Worm (Caenorhabditis elegans) whole organism, young adult: ENCODE data around the gene F14F7.5.
A peak's percentile ranks its signal among the peaks of the same experiment; 100 is the strongest.

Experiments
- B0336.3 ChIP-seq: fragments of 200-800 bp; sonication (Bioruptor generic); IDR thresholded peaks from 2 replicates; pipeline ENCODE4 v1.3.6; 2022; ENCODE audit warnings: missing genetic modification characterization, missing compliant biosample characterization
- C06A6.2 ChIP-seq: fragments of 200-800 bp; sonication (Bioruptor generic); conservative IDR thresholded peaks from 2 replicates; pipeline ENCODE4 v1.3.6; 2022; ENCODE audit warnings: missing genetic modification characterization, missing compliant biosample characterization
- F23B12.7 ChIP-seq: sonication (generic microtip); optimal IDR thresholded peaks from 2 replicates; lab custom pipeline; 2017; ENCODE audit warnings: missing genetic modification characterization, mild to moderate bottlenecking, missing compliant biosample characterization, antibody characterized with exemption, moderate library complexity; ENCODE audit not compliant: insufficient read depth
- F33H1.4 ChIP-seq: fragments of 200-800 bp; sonication (Bioruptor generic); IDR thresholded peaks from 2 replicates; pipeline ENCODE4 v1.3.6; 2022; ENCODE audit warnings: missing genetic modification reagents, missing genetic modification characterization, missing compliant biosample characterization
- F39B2.1 ChIP-seq: fragments of 200-800 bp; sonication (Bioruptor generic); IDR thresholded peaks from 2 replicates; pipeline ENCODE4 v1.3.6; 2022; ENCODE audit warnings: missing genetic modification reagents, missing genetic modification characterization, missing compliant biosample characterization
- F49E8.2 ChIP-seq: sonication (generic microtip); optimal IDR thresholded peaks from 3 replicates; lab custom pipeline; 2017; ENCODE audit warnings: missing genetic modification characterization, mild to moderate bottlenecking, missing compliant biosample characterization, antibody characterized with exemption, moderate library complexity; ENCODE audit not compliant: insufficient read depth
- F57C9.4 ChIP-seq: sonication (generic microtip); optimal IDR thresholded peaks from 2 replicates; lab custom pipeline; 2017; ENCODE audit warnings: mild to moderate bottlenecking, missing genetic modification characterization, missing compliant biosample characterization
- K12H6.12 ChIP-seq: fragments of 200-800 bp; sonication (Bioruptor generic); optimal IDR thresholded peaks from 2 replicates; lab custom pipeline; 2018; ENCODE audit warnings: mild to moderate bottlenecking, missing genetic modification characterization, missing compliant biosample characterization
- Y53F4B.3 ChIP-seq: fragments of 200-800 bp; sonication (Bioruptor generic); IDR thresholded peaks from 2 replicates; pipeline ENCODE4 v1.3.6; 2022; ENCODE audit warnings: missing genetic modification reagents, missing genetic modification characterization, missing compliant biosample characterization
- attf-5 ChIP-seq: fragments of 200-800 bp; sonication (Bioruptor generic); optimal IDR thresholded peaks from 2 replicates; lab custom pipeline; 2018; ENCODE audit warnings: mild to moderate bottlenecking, missing genetic modification characterization, missing compliant biosample characterization
- attf-6 ChIP-seq: fragments of 200-800 bp; sonication (Bioruptor generic); IDR thresholded peaks from 2 replicates; pipeline ENCODE4 v1.3.6; 2022; ENCODE audit warnings: missing genetic modification reagents, missing genetic modification characterization, missing compliant biosample characterization
- ceh-27 ChIP-seq: fragments of 200-800 bp; sonication (Bioruptor generic); optimal IDR thresholded peaks from 2 replicates; lab custom pipeline; 2018; ENCODE audit warnings: mild to moderate bottlenecking, missing genetic modification characterization, moderate library complexity, missing compliant biosample characterization
- ceh-40 ChIP-seq: fragments of 200-800 bp; sonication (Bioruptor generic); IDR thresholded peaks from 2 replicates; pipeline ENCODE4 v1.3.6; 2022; ENCODE audit warnings: missing genetic modification characterization, missing compliant biosample characterization
- chd-7 ChIP-seq: sonication (generic microtip); optimal IDR thresholded peaks from 2 replicates; lab custom pipeline; 2016; ENCODE audit warnings: mild to moderate bottlenecking, missing genetic modification characterization, moderate library complexity, missing compliant biosample characterization
- dox-1 ChIP-seq: fragments of 200-800 bp; sonication (Bioruptor generic); IDR thresholded peaks from 2 replicates; pipeline ENCODE4 v1.3.6; 2022; ENCODE audit warnings: missing genetic modification reagents, missing genetic modification characterization, missing compliant biosample characterization
- egrh-3 ChIP-seq: fragments of 200-800 bp; sonication (Bioruptor generic); IDR thresholded peaks from 2 replicates; pipeline ENCODE4 v1.3.6; 2022; ENCODE audit warnings: missing genetic modification reagents, missing genetic modification characterization, missing compliant biosample characterization
- ekl-4 ChIP-seq: fragments of 200-800 bp; sonication (Bioruptor generic); IDR thresholded peaks from 2 replicates; pipeline ENCODE4 v1.3.6; 2022; ENCODE audit warnings: missing genetic modification reagents, missing genetic modification characterization, missing compliant biosample characterization
- hlh-12 ChIP-seq: sonication (generic microtip); optimal IDR thresholded peaks from 2 replicates; lab custom pipeline; 2016; ENCODE audit warnings: missing genetic modification characterization, missing compliant biosample characterization
- hlh-26 ChIP-seq: fragments of 200-800 bp; sonication (Bioruptor generic); conservative IDR thresholded peaks from 2 replicates; pipeline ENCODE4 v1.3.6; 2022; ENCODE audit warnings: missing genetic modification reagents, missing genetic modification characterization, missing compliant biosample characterization
- hmg-1.2 ChIP-seq: fragments of 200-800 bp; sonication (Bioruptor generic); IDR thresholded peaks from 2 replicates; pipeline ENCODE4 v1.3.6; 2022; ENCODE audit warnings: missing genetic modification reagents, missing genetic modification characterization, missing compliant biosample characterization
- hmg-20 ChIP-seq: fragments of 200-800 bp; sonication (Bioruptor generic); IDR thresholded peaks from 2 replicates; pipeline ENCODE4 v1.3.6; 2022; ENCODE audit warnings: missing genetic modification reagents, missing genetic modification characterization, missing compliant biosample characterization
- hsf-1 ChIP-seq: fragments of 200-800 bp; sonication (Bioruptor generic); IDR thresholded peaks from 2 replicates; pipeline ENCODE4 v1.3.6; 2022; ENCODE audit warnings: missing genetic modification reagents, missing genetic modification characterization, missing compliant biosample characterization
- lin-54 ChIP-seq: fragments of 200-800 bp; sonication (Bioruptor generic); optimal IDR thresholded peaks from 2 replicates; lab custom pipeline; 2018; ENCODE audit warnings: mild to moderate bottlenecking, missing genetic modification characterization, missing compliant biosample characterization
- madf-10 ChIP-seq: sonication (generic microtip); optimal IDR thresholded peaks from 2 replicates; lab custom pipeline; 2016; ENCODE audit warnings: mild to moderate bottlenecking, missing genetic modification characterization, missing compliant biosample characterization
- madf-3 ChIP-seq: fragments of 200-800 bp; sonication (Bioruptor generic); IDR thresholded peaks from 2 replicates; pipeline ENCODE4 v1.3.6; 2022; ENCODE audit warnings: missing genetic modification reagents, missing genetic modification characterization, missing compliant biosample characterization
- madf-6 ChIP-seq: fragments of 200-800 bp; sonication (Bioruptor generic); IDR thresholded peaks from 2 replicates; pipeline ENCODE4 v1.3.6; 2022; ENCODE audit warnings: missing genetic modification reagents, missing genetic modification characterization, missing compliant biosample characterization
- mcd-1 ChIP-seq: fragments of 200-800 bp; sonication (Bioruptor generic); IDR thresholded peaks from 2 replicates; pipeline ENCODE4 v1.3.6; 2022; ENCODE audit warnings: missing genetic modification reagents, missing genetic modification characterization, missing compliant biosample characterization
- mel-28 ChIP-seq: sonication (generic microtip); optimal IDR thresholded peaks from 2 replicates; lab custom pipeline; 2016; ENCODE audit warnings: borderline replicate concordance, mild to moderate bottlenecking, missing genetic modification characterization, missing compliant biosample characterization
- mxl-1 ChIP-seq: sonication (generic microtip); optimal IDR thresholded peaks from 2 replicates; lab custom pipeline; 2016; ENCODE audit warnings: missing genetic modification characterization, missing compliant biosample characterization
- nfya-2 ChIP-seq: fragments of 200-800 bp; sonication (Bioruptor generic); IDR thresholded peaks from 2 replicates; pipeline ENCODE4 v1.3.6; 2022; ENCODE audit warnings: missing genetic modification reagents, missing genetic modification characterization, missing compliant biosample characterization
- nfyb-1 ChIP-seq: fragments of 200-800 bp; sonication (Bioruptor generic); IDR thresholded peaks from 2 replicates; pipeline ENCODE4 v1.3.6; 2022; ENCODE audit warnings: missing genetic modification reagents, missing genetic modification characterization, missing compliant biosample characterization
- nhr-27 ChIP-seq: fragments of 200-800 bp; sonication (Bioruptor generic); optimal IDR thresholded peaks from 2 replicates; lab custom pipeline; 2018; ENCODE audit warnings: mild to moderate bottlenecking, missing genetic modification characterization, moderate library complexity, missing compliant biosample characterization
- rcor-1 ChIP-seq: fragments of 200-800 bp; sonication (Bioruptor generic); IDR thresholded peaks from 2 replicates; pipeline ENCODE4 v1.3.6; 2022; ENCODE audit warnings: missing genetic modification reagents, missing genetic modification characterization, missing compliant biosample characterization
- repo-1 ChIP-seq: sonication (generic microtip); optimal IDR thresholded peaks from 2 replicates; lab custom pipeline; 2017; ENCODE audit warnings: mild to moderate bottlenecking, missing genetic modification characterization, missing compliant biosample characterization
- sdz-38 ChIP-seq: sonication (generic microtip); optimal IDR thresholded peaks from 2 replicates; lab custom pipeline; 2016; ENCODE audit warnings: missing genotype, missing genetic modification characterization, missing compliant biosample characterization
- snpc-1.1 ChIP-seq: sonication (generic microtip); optimal IDR thresholded peaks from 2 replicates; lab custom pipeline; 2017; ENCODE audit warnings: missing genetic modification characterization, mild to moderate bottlenecking, missing compliant biosample characterization, antibody characterized with exemption, moderate library complexity, missing genotype, missing genetic modification reagents; ENCODE audit not compliant: insufficient read depth
- snpc-1.3 ChIP-seq: sonication (generic microtip); optimal IDR thresholded peaks from 2 replicates; lab custom pipeline; 2017; ENCODE audit warnings: missing genetic modification characterization, mild to moderate bottlenecking, missing compliant biosample characterization, antibody characterized with exemption, moderate library complexity, missing genotype, missing genetic modification reagents; ENCODE audit not compliant: insufficient read depth
- somi-1 ChIP-seq: fragments of 200-800 bp; sonication (Bioruptor generic); optimal IDR thresholded peaks from 2 replicates; lab custom pipeline; 2018; ENCODE audit warnings: mild to moderate bottlenecking, missing genetic modification characterization, missing compliant biosample characterization
- tbp1 ChIP-seq: fragments of 200-800 bp; sonication (Bioruptor generic); optimal IDR thresholded peaks from 2 replicates; lab custom pipeline; 2018; ENCODE audit warnings: mild to moderate bottlenecking, missing genetic modification characterization, missing compliant biosample characterization
- unc-130 ChIP-seq: sonication (generic microtip); optimal IDR thresholded peaks from 2 replicates; lab custom pipeline; 2016; ENCODE audit warnings: missing genetic modification reagents, missing genetic modification characterization, missing compliant biosample characterization
- xnd-1 ChIP-seq: sonication (generic microtip); optimal IDR thresholded peaks from 2 replicates; lab custom pipeline; 2016; ENCODE audit warnings: missing genotype, missing genetic modification reagents, missing genetic modification characterization, missing compliant biosample characterization
- zim-3 ChIP-seq: sonication (generic microtip); optimal IDR thresholded peaks from 2 replicates; lab custom pipeline; 2017; ENCODE audit warnings: mild to moderate bottlenecking, missing genetic modification characterization, moderate library complexity, missing compliant biosample characterization
- ztf-18 ChIP-seq: sonication (generic microtip); optimal IDR thresholded peaks from 2 replicates; lab custom pipeline; 2016; ENCODE audit warnings: missing genotype, mild to moderate bottlenecking, missing genetic modification characterization, missing compliant biosample characterization
- ztf-28 ChIP-seq: fragments of 200-800 bp; sonication (Bioruptor generic); IDR thresholded peaks from 2 replicates; pipeline ENCODE4 v1.3.6; 2022; ENCODE audit warnings: missing genetic modification reagents, missing genetic modification characterization, missing compliant biosample characterization
- ztf-3 ChIP-seq: fragments of 200-800 bp; sonication (Bioruptor generic); optimal IDR thresholded peaks from 2 replicates; lab custom pipeline; 2018; ENCODE audit warnings: mild to moderate bottlenecking, missing genetic modification characterization, missing compliant biosample characterization

Gene F14F7.5

DNA sequence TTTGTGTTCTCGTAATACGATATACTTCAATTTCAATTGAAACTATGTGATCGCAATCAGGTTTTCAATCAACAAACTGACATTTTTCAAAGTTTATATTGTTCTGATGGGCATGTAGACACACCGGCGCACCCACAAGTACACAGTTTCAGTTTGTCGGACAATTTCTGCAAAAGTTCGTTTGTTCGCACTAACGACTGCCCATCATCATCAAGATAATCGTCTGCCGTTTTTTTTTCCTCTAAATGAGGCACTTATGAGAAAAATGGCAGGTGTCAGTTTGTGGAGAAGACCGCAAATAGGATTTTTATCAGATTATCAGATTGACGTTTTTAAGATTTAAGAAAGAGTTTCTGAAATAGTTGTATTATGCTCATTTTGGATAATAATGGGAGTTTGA is 35.0 kb downstream of the F14F7.5 start (continued):
- TF ChIP-seq lin-54 (GFP tag; lab: Kevin White, UChicago) (peak; percentile 31), dox-1 (GFP tag; lab: Robert Waterston, UW) (peak; percentile 48; the same call in 1 of the 2 replicates), nfyb-1 (GFP tag; lab: Robert Waterston, UW) (no peak), hlh-12 (no peak), nfya-2 (GFP tag; lab: Robert Waterston, UW) (no peak), unc-130 (GFP tag; lab: Kevin White, UChicago) (no peak), chd-7 (tag; lab: Kevin White, UChicago) (peak; percentile 9), B0336.3 (GFP tag; lab: Robert Waterston, UW) (0 out of 2 replicates have a peak, but pooled peaks have one; percentile 31), rcor-1 (no peak), hmg-20 (GFP tag; lab: Robert Waterston, UW) (no peak), snpc-1.1 (no peak)

DNA sequence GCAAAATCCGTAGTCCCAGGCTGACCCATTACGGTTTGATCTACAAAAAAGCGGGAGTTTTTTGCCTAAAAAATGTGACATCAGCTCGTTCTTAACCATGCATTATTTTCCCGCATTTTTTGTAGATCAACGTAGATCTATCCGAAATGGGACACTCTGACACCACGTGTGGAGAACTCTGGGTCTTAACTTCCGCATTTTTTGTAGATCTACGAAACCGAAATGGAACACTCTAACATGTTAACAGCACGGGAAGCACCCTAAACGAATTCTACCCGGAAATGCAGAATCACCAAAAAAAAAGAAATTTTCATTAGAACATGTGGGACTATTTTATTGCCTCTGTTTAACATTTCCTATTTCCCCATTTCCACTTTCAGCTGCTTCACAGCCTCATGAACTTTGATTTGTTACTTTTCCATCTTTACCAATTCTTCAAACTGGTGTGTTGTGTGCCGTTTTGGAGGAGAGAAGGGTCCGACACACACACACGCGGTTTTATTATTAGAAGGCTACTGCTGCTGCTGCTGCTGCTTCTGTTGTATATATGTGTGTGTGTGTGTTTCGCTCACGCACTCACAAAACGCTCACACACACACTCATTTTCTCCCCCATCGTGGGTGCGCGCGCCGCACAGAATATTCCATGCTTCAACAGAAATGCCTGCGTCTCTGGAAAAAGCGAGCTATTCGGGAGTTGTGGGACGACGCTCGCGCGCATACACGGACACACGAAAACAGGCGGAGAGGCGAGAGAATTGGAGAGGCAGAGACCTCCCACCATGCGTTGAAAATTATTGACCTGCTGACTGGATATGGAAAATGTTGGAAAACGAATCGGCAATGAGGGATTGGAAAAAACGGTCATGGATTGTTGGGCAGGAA is 36.3 kb downstream of the F14F7.5 start:
- no peak for TF ChIP-seq madf-6 (GFP tag; lab: Robert Waterston, UW)
- TF ChIP-seq F49E8.2, result no peak
- peak; percentile 72 for TF ChIP-seq hmg-1.2 (GFP tag; lab: Robert Waterston, UW)
- TF ChIP-seq ceh-27 (GFP tag; lab: Kevin White, UChicago), result peak; percentile 79
- TF ChIP-seq ztf-3 (GFP tag; lab: Kevin White, UChicago), result no peak
- peak; percentile 24 for TF ChIP-seq ztf-18 (tag; lab: Kevin White, UChicago)
- TF ChIP-seq repo-1 (tag; lab: Kevin White, UChicago), result no peak
- TF ChIP-seq F39B2.1 (GFP tag; lab: Robert Waterston, UW), result no peak
- TF ChIP-seq attf-6 (GFP tag; lab: Robert Waterston, UW), result no peak
- no peak for TF ChIP-seq mxl-1 (tag; lab: Kevin White, UChicago)
- TF ChIP-seq mel-28 (tag; lab: Kevin White, UChicago), result no peak
- peak; percentile 36 for TF ChIP-seq F23B12.7 (tag; lab: Kevin White, UChicago)
- TF ChIP-seq sdz-38 (tag; lab: Kevin White, UChicago), result no peak
- TF ChIP-seq hlh-26 (GFP tag; lab: Robert Waterston, UW), result no peak
- peak; percentile 81 for TF ChIP-seq madf-10
- no peak for TF ChIP-seq F57C9.4 (tag; lab: Kevin White, UChicago)
- peak; percentile 95 for TF ChIP-seq K12H6.12 (tag; lab: Kevin White, UChicago)
- TF ChIP-seq snpc-1.3 (tag; lab: Kevin White, UChicago), result peak; percentile 3
- no peak for TF ChIP-seq somi-1 (GFP tag; lab: Kevin White, UChicago)
- no peak for TF ChIP-seq F33H1.4 (GFP tag; lab: Robert Waterston, UW)
- TF ChIP-seq ekl-4 (GFP tag; lab: Robert Waterston, UW), result peak; percentile 53
- TF ChIP-seq hsf-1 (GFP tag; lab: Robert Waterston, UW), result peak; percentile 37; the same call in 1 of the 2 replicates
- TF ChIP-seq nhr-27 (tag; lab: Kevin White, UChicago), result peak; percentile 59
- no peak for TF ChIP-seq Y53F4B.3 (GFP tag; lab: Robert Waterston, UW)
- peak; percentile 58 for TF ChIP-seq mcd-1 (GFP tag; lab: Robert Waterston, UW)
- no peak for TF ChIP-seq ceh-40 (GFP tag; lab: Robert Waterston, UW)
- no peak for TF ChIP-seq ztf-28 (GFP tag; lab: Robert Waterston, UW)
- no peak for TF ChIP-seq unc-130 (GFP tag; lab: Kevin White, UChicago)
- TF ChIP-seq C06A6.2 (GFP tag; lab: Robert Waterston, UW), result peak; percentile 68
- no peak for TF ChIP-seq zim-3 (tag; lab: Kevin White, UChicago)
- TF ChIP-seq madf-3 (GFP tag; lab: Robert Waterston, UW), result 0 out of 2 replicates have a peak, but pooled peaks have one; percentile 37
- peak; percentile 55 for TF ChIP-seq egrh-3 (GFP tag; lab: Robert Waterston, UW)
- TF ChIP-seq xnd-1 (tag; lab: Kevin White, UChicago), result no peak
- peak; percentile 44 for TF ChIP-seq tbp1 (GFP tag; lab: Kevin White, UChicago)
- no peak for TF ChIP-seq snpc-1.1
- TF ChIP-seq dox-1 (GFP tag; lab: Robert Waterston, UW), result peak; percentile 66
- peak; percentile 82 for TF ChIP-seq attf-5 (GFP tag; lab: Kevin White, UChicago)
